Worm (Caenorhabditis elegans): ENCODE results near the gene Y49A3A.3.

The Y49A3A.3 gene

DNA sequence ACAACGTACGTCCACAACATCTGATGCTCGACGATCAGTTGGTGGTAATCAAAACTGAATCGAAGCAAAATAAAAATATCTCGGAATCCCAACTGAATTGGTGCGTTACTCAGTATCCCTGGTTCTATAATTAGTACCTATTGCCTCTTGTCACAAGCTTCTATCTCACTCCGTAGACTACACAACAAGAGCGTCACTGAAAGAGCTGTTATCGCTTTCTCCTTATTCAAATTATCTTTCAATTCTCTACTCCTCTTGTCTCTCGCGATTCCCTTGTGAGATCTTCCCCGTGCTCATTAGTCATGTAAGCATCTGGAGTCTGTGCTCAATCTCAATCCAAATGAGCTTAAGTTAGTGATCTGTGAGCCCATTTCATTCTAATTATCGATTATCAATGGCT is 17.6 kb upstream of the Y49A3A.3 start, which contains the start of gene srm-6:
Gene srm-6 (plus strand): TSS at position 301 of the 400 bp plus-strand sequence.
- TF ChIP-seq B0261.1 (tag; optimal IDR thresholded peaks at IDR 0.05) (no peak), sea-2 (GFP tag; IDR thresholded peaks at IDR 0.05) (no peak), aptf-2 (GFP tag; conservative IDR thresholded peaks at IDR 0.05) (no peak), nhr-179 (tag; optimal IDR thresholded peaks at IDR 0.05) (no peak), K12H6.12 (tag; optimal IDR thresholded peaks at IDR 0.05) (no peak), efl-1 (GFP tag; optimal IDR thresholded peaks at IDR 0.05) (no peak), bed-2 (GFP tag; IDR thresholded peaks at IDR 0.05) (no peak), Y67H2A.10 (GFP tag; conservative IDR thresholded peaks at IDR 0.05) (no peak), lin-54 (GFP tag; optimal IDR thresholded peaks at IDR 0.05) (no peak), nhr-120 (GFP tag; IDR thresholded peaks at IDR 0.05) (no peak), lin-26 (GFP tag; IDR thresholded peaks at IDR 0.05) (no peak), egrh-3 (GFP tag; IDR thresholded peaks at IDR 0.05) (no peak), B0019.2 (GFP tag; conservative IDR thresholded peaks at IDR 0.05) (no peak), ceh-27 (GFP tag; optimal IDR thresholded peaks at IDR 0.05) (no peak), mes-4 (tag; optimal IDR thresholded peaks at IDR 0.05) (no peak)

DNA sequence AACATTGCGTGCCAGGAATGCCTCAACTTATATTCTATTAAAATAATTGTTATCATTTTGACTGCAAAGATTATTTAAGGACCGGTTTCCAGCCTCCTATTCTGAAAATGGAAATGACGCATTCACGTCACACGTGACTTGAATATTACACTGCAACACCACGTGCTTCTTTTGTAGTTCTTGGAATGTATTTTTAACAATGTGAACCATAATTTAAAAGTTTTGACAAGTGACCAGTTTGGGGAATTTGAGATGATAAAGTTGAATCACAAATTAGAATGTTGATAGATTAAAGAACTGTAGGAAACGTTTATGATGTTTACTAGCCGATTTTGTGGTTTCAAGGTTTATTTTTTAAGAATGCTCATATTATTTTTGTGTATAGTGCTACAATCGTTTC is 12.5 kb upstream of the Y49A3A.3 start, which contains the start of gene F47B8.10:
Gene F47B8.10 (plus strand): TSS at position 301 of the 400 bp plus-strand sequence.
- no peak for TF ChIP-seq egrh-3 (GFP tag; IDR thresholded peaks at IDR 0.05)
- TF ChIP-seq ets-4 (GFP tag; optimal IDR thresholded peaks at IDR 0.05) = no peak
- TF ChIP-seq egl-44 (GFP tag; IDR thresholded peaks at IDR 0.05) = no peak
- TF ChIP-seq pha-4 (tag; optimal IDR thresholded peaks at IDR 0.05) = no peak
- TF ChIP-seq Y67H2A.10 (GFP tag; conservative IDR thresholded peaks at IDR 0.05) = no peak
- no peak for TF ChIP-seq cebp-1 (GFP tag; IDR thresholded peaks at IDR 0.05)
- TF ChIP-seq cebp-1 (tag; optimal IDR thresholded peaks at IDR 0.05) = no peak
- TF ChIP-seq repo-1 (tag; optimal IDR thresholded peaks at IDR 0.05) = no peak
- no peak for TF ChIP-seq T26A5.8 (tag; optimal IDR thresholded peaks at IDR 0.05)

DNA sequence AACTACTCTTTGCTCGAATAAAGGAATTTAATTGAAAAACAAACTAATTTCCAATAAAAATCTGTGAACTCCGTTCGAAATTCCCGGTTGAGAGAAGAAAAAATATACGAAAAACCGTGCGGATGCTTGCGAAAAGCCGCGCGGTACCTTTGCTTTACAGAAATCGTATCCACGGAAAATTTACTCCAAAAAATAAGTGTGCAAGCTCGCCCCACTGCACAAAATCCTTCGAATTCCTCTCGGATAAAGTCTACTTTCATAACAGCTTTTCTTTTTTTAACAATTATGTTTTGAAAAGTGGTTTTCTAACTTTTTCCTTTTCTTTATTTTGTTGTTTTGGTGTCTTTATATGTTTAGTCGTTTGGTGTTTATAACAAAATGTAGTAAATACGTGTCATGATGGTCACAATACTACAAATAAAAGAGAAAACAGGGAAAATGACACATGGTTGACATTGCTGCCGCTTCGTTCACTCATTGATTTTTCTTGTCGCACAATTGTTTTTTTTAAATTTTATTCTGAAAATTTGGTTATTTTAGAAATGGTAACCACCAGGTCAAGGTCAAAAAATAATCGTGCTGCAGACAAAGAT is 6.9 kb upstream of the Y49A3A.3 start, which contains the start of gene cept-2:
Gene cept-2 (plus strand): TSS at position 533 of the 593 bp plus-strand sequence.
- peak; percentile 41 for TF ChIP-seq athp-1 (tag; optimal IDR thresholded peaks at IDR 0.05)
- TF ChIP-seq akir-1 (GFP tag; optimal IDR thresholded peaks at IDR 0.05) = peak; percentile 24
- peak; percentile 22 for TF ChIP-seq B0261.1 (tag; optimal IDR thresholded peaks at IDR 0.05)
- TF ChIP-seq Y67H2A.10 (GFP tag; conservative IDR thresholded peaks at IDR 0.05) = no peak
- TF ChIP-seq B0336.3 (GFP tag; IDR thresholded peaks at IDR 0.05) = no peak
- no peak for TF ChIP-seq sea-2 (GFP tag; IDR thresholded peaks at IDR 0.05)
- TF ChIP-seq ceh-40 (GFP tag; IDR thresholded peaks at IDR 0.05) = no peak
- peak; percentile 75 for TF ChIP-seq C06A6.2 (GFP tag; conservative IDR thresholded peaks at IDR 0.05)
- peak; percentile 75; the same call in 1 of the 2 replicates for TF ChIP-seq K11D2.4 (GFP tag; IDR thresholded peaks at IDR 0.05)
- no peak for TF ChIP-seq xnd-1 (tag; optimal IDR thresholded peaks at IDR 0.05)
- peak; percentile 66 for TF ChIP-seq snpc-1.3 (tag; optimal IDR thresholded peaks at IDR 0.05; ENCODE audit: insufficient read depth)
- no peak for TF ChIP-seq dpff-1 (tag; optimal IDR thresholded peaks at IDR 0.05)
- TF ChIP-seq F37B4.10 (GFP tag; IDR thresholded peaks at IDR 0.05) = no peak
- peak; percentile 45 for TF ChIP-seq snpc-1.1 (tag; optimal IDR thresholded peaks at IDR 0.05; ENCODE audit: insufficient read depth)
- peak; percentile 69 for TF ChIP-seq attf-3 (GFP tag; conservative IDR thresholded peaks at IDR 0.05)
- TF ChIP-seq egl-18 (GFP tag; IDR thresholded peaks at IDR 0.05) = 0 out of 2 replicates have a peak, but pooled peaks have one; percentile 61
- TF ChIP-seq attf-6 (GFP tag; IDR thresholded peaks at IDR 0.05) = peak; percentile 67; the same call in 1 of the 2 replicates
- TF ChIP-seq C17E4.6 (GFP tag; IDR thresholded peaks at IDR 0.05) = no peak
- peak; percentile 80 for TF ChIP-seq snpc-3.4 (tag; optimal IDR thresholded peaks at IDR 0.05)
- TF ChIP-seq gei-17 (GFP tag; optimal IDR thresholded peaks at IDR 0.05) = no peak
- peak; percentile 66 for TF ChIP-seq tlf-1 (GFP tag; optimal IDR thresholded peaks at IDR 0.05)
- TF ChIP-seq dpl-1 (GFP tag; optimal IDR thresholded peaks at IDR 0.05) = peak; percentile 56
- TF ChIP-seq D2030.7 (GFP tag; IDR thresholded peaks at IDR 0.05) = peak; percentile 27; the same call in 1 of the 2 replicates
- TF ChIP-seq let-607 (tag; optimal IDR thresholded peaks at IDR 0.05) = peak; percentile 76 to 81
- no peak for TF ChIP-seq Y53G8AR.9 (GFP tag; conservative IDR thresholded peaks at IDR 0.05)
- 0 out of 2 replicates have a peak, but pooled peaks have one; percentile 23 for TF ChIP-seq egl-44 (GFP tag; IDR thresholded peaks at IDR 0.05)

Data from whole organism, young adult.